Fruit fly (Drosophila melanogaster) whole organism, embryonic: ENCODE data around the gene CG42815.

ENCODE experiments used
- Awh ChIP-seq: fragments of 200-800 bp; sonication (Bioruptor generic); IDR thresholded peaks from 2 replicates; pipeline ENCODE4, ENCODE4 v1.3.6; 2022; ENCODE audit warnings: missing biosample characterization, missing genetic modification characterization
- B-H1 ChIP-seq: fragments of 200-800 bp; sonication (Bioruptor generic); IDR thresholded peaks from 3 replicates; pipeline ENCODE4 v1.3.6; 2022; ENCODE audit warnings: missing biosample characterization, missing genetic modification characterization
- Blimp-1 ChIP-seq: fragments of 200-800 bp; sonication (Bioruptor generic); optimal IDR thresholded peaks from 3 replicates; lab custom pipeline; 2018; ENCODE audit warnings: missing biosample characterization, missing genetic modification characterization, mild to moderate bottlenecking, moderate library complexity, missing genetic modification reagents
- BtbVII ChIP-seq: fragments of 200-800 bp; sonication (Bioruptor generic); optimal IDR thresholded peaks from 3 replicates; lab custom pipeline; 2017; ENCODE audit warnings: missing biosample characterization, mild to moderate bottlenecking, missing genetic modification characterization
- CG10274 ChIP-seq: fragments of 200-800 bp; sonication (Bioruptor generic); optimal IDR thresholded peaks from 3 replicates; lab custom pipeline; 2017; ENCODE audit warnings: missing biosample characterization, mild to moderate bottlenecking, missing genetic modification characterization
- CG11560 ChIP-seq: fragments of 200-800 bp; sonication (Bioruptor generic); IDR thresholded peaks from 3 replicates; pipeline ENCODE4 v1.3.6; 2022; ENCODE audit warnings: missing biosample characterization, missing genetic modification characterization
- CG11695 ChIP-seq: fragments of 200-800 bp; sonication (Bioruptor generic); IDR thresholded peaks from 3 replicates; pipeline ENCODE4 v1.3.6; 2022; ENCODE audit warnings: missing biosample characterization, missing genetic modification characterization
- CG12769 ChIP-seq: fragments of 200-800 bp; sonication (Bioruptor generic); optimal IDR thresholded peaks from 2 replicates; lab custom pipeline; 2019; ENCODE audit warnings: missing biosample characterization, mild to moderate bottlenecking, missing genetic modification characterization, moderate library complexity
- CG14014 ChIP-seq: fragments of 200-800 bp; sonication (Bioruptor generic); IDR thresholded peaks from 2 replicates; pipeline ENCODE4 v1.3.6; 2022; ENCODE audit warnings: missing biosample characterization, missing genetic modification characterization
- CG14965 ChIP-seq: fragments of 200-800 bp; sonication (Bioruptor generic); optimal IDR thresholded peaks from 2 replicates; lab custom pipeline; 2016; ENCODE audit warnings: missing biosample characterization, missing genetic modification characterization, borderline replicate concordance
- CG1529 ChIP-seq: fragments of 200-800 bp; sonication (Bioruptor generic); optimal IDR thresholded peaks from 3 replicates; lab custom pipeline; 2018; ENCODE audit warnings: missing biosample characterization, missing genetic modification characterization
- CG15514 ChIP-seq: fragments of 200-800 bp; sonication (Bioruptor generic); optimal IDR thresholded peaks from 3 replicates; lab custom pipeline; 2017; ENCODE audit warnings: missing biosample characterization, missing genetic modification characterization, mild to moderate bottlenecking, moderate library complexity, missing genetic modification reagents
- CG1603 ChIP-seq: fragments of 200-800 bp; sonication (Bioruptor generic); optimal IDR thresholded peaks from 2 replicates; lab custom pipeline; 2019; ENCODE audit warnings: missing biosample characterization, mild to moderate bottlenecking, missing genetic modification characterization, moderate library complexity
- CG18262 ChIP-seq: fragments of 200-800 bp; optimal IDR thresholded peaks from 3 replicates; lab custom pipeline; 2019; ENCODE audit warnings: missing biosample characterization, mild to moderate bottlenecking, missing genetic modification characterization, moderate library complexity
- CG3163 ChIP-seq: fragments of 200-800 bp; sonication (Bioruptor generic); optimal IDR thresholded peaks from 3 replicates; lab custom pipeline; 2016; ENCODE audit warnings: missing biosample characterization, missing genetic modification characterization
- CG32767 ChIP-seq: fragments of 200-800 bp; sonication (Bioruptor generic); IDR thresholded peaks from 2 replicates; pipeline ENCODE4 v1.3.6; 2022; ENCODE audit warnings: missing biosample characterization, missing genetic modification characterization
- CG8478 ChIP-seq: fragments of >200 bp; optimal IDR thresholded peaks from 2 replicates; lab custom pipeline; 2018
- Camta ChIP-seq: fragments of 200-800 bp; sonication (Bioruptor generic); optimal IDR thresholded peaks from 2 replicates; lab custom pipeline; 2016; ENCODE audit warnings: missing biosample characterization, missing genetic modification characterization
- Chrac-16 ChIP-seq: fragments of 200-800 bp; sonication (Bioruptor generic); optimal IDR thresholded peaks from 3 replicates; lab custom pipeline; 2016; ENCODE audit warnings: missing biosample characterization, missing genetic modification characterization
- Dp ChIP-seq: fragments of 200-800 bp; sonication (Bioruptor generic); optimal IDR thresholded peaks from 2 replicates; lab custom pipeline; 2018; ENCODE audit warnings: missing biosample characterization, mild to moderate bottlenecking, missing genetic modification characterization, moderate library complexity
- Fer2 ChIP-seq: fragments of 200-800 bp; sonication (Bioruptor generic); optimal IDR thresholded peaks from 2 replicates; lab custom pipeline; 2018; ENCODE audit warnings: missing biosample characterization, mild to moderate bottlenecking, missing genetic modification characterization, moderate library complexity
- Gug ChIP-seq: fragments of 200-800 bp; sonication (Bioruptor generic); IDR thresholded peaks from 4 replicates; pipeline ENCODE4 v1.3.6; 2022; ENCODE audit warnings: missing biosample characterization, missing genetic modification characterization
- Hsf ChIP-seq: fragments of 200-800 bp; sonication (Bioruptor generic); optimal IDR thresholded peaks from 3 replicates; lab custom pipeline; 2016; ENCODE audit warnings: missing biosample characterization, missing genetic modification characterization
- Mes4 ChIP-seq: fragments of 200-800 bp; sonication (Bioruptor generic); optimal IDR thresholded peaks from 2 replicates; lab custom pipeline; 2016; ENCODE audit warnings: missing biosample characterization, missing genetic modification characterization
- PHDP ChIP-seq: fragments of 200-800 bp; sonication (Bioruptor generic); optimal IDR thresholded peaks from 3 replicates; lab custom pipeline; 2018; ENCODE audit warnings: missing biosample characterization, mild to moderate bottlenecking, missing genetic modification characterization, moderate library complexity
- Poxn ChIP-seq: fragments of 200-800 bp; sonication (Bioruptor generic); IDR thresholded peaks from 2 replicates; pipeline ENCODE4 v1.3.6; 2022; ENCODE audit warnings: missing biosample characterization, missing genetic modification characterization
- Ptx1 ChIP-seq: fragments of 200-800 bp; sonication (Bioruptor generic); IDR thresholded peaks from 2 replicates; pipeline ENCODE4 v1.3.6; 2022; ENCODE audit warnings: missing biosample characterization, missing genetic modification characterization
- Ravus ChIP-seq: fragments of 200-800 bp; sonication (Bioruptor generic); IDR thresholded peaks from 2 replicates; pipeline ENCODE4 v1.3.6; 2022; ENCODE audit warnings: missing biosample characterization, missing genetic modification characterization
- Sox102F ChIP-seq: fragments of 200-800 bp; sonication (Bioruptor generic); optimal IDR thresholded peaks from 2 replicates; lab custom pipeline; 2018; ENCODE audit warnings: missing biosample characterization, mild to moderate bottlenecking, missing genetic modification characterization, moderate library complexity
- Tbp ChIP-seq: fragments of >200 bp; optimal IDR thresholded peaks from 2 replicates; lab custom pipeline; 2018; ENCODE audit warnings: missing biosample characterization, missing genetic modification characterization
- YL-1 ChIP-seq: fragments of 200-800 bp; sonication (Bioruptor generic); optimal IDR thresholded peaks from 3 replicates; lab custom pipeline; 2017; ENCODE audit warnings: missing biosample characterization, mild to moderate bottlenecking, missing genetic modification characterization
- ab ChIP-seq: fragments of 200-800 bp; sonication (Bioruptor generic); optimal IDR thresholded peaks from 2 replicates; lab custom pipeline; 2016; ENCODE audit warnings: missing biosample characterization, missing genetic modification characterization
- ac ChIP-seq: fragments of 200-800 bp; sonication (Bioruptor generic); optimal IDR thresholded peaks from 3 replicates; lab custom pipeline; 2017; ENCODE audit warnings: missing biosample characterization, mild to moderate bottlenecking, missing genetic modification characterization
- ara ChIP-seq: fragments of 200-800 bp; sonication (Bioruptor generic); IDR thresholded peaks from 2 replicates; pipeline ENCODE4 v1.3.6; 2022; ENCODE audit warnings: missing biosample characterization, missing genetic modification characterization
- bowl ChIP-seq: fragments of 200-800 bp; sonication (Bioruptor generic); IDR thresholded peaks from 2 replicates; pipeline ENCODE4 v1.3.6; 2022; ENCODE audit warnings: missing biosample characterization, missing genetic modification characterization
- da ChIP-seq: fragments of 200-800 bp; sonication (Bioruptor generic); optimal IDR thresholded peaks from 2 replicates; lab custom pipeline; 2016; ENCODE audit warnings: missing biosample characterization, missing genetic modification characterization
- dm ChIP-seq: fragments of 200-800 bp; sonication (Bioruptor generic); optimal IDR thresholded peaks from 3 replicates; lab custom pipeline; 2016; ENCODE audit warnings: missing biosample characterization, missing genetic modification characterization
- eyg ChIP-seq: fragments of 200-800 bp; sonication (Bioruptor generic); optimal IDR thresholded peaks from 3 replicates; lab custom pipeline; 2016; ENCODE audit warnings: missing biosample characterization, missing genetic modification characterization
- h ChIP-seq: fragments of >200 bp; optimal IDR thresholded peaks from 2 replicates; lab custom pipeline; 2017
- inv ChIP-seq: fragments of 200-800 bp; sonication (Bioruptor generic); IDR thresholded peaks from 2 replicates; pipeline ENCODE4 v1.3.6; 2022; ENCODE audit warnings: missing biosample characterization, missing genetic modification characterization; ENCODE audit not compliant: partially characterized antibody
- ken ChIP-seq: fragments of 200-800 bp; sonication (Bioruptor generic); IDR thresholded peaks from 3 replicates; pipeline ENCODE4 v1.3.6; 2022; ENCODE audit warnings: missing biosample characterization, missing genetic modification characterization
- kni ChIP-seq: fragments of 200-800 bp; sonication (Bioruptor generic); optimal IDR thresholded peaks from 3 replicates; lab custom pipeline; 2017; ENCODE audit warnings: mild to moderate bottlenecking, missing biosample characterization, missing genetic modification reagents, missing genetic modification characterization
- lilli ChIP-seq: fragments of 200-800 bp; sonication (Bioruptor generic); optimal IDR thresholded peaks from 3 replicates; lab custom pipeline; 2016; ENCODE audit warnings: missing biosample characterization, missing genetic modification characterization
- nau ChIP-seq: fragments of 200-800 bp; sonication (Bioruptor generic); optimal IDR thresholded peaks from 3 replicates; lab custom pipeline; 2017; ENCODE audit warnings: missing biosample characterization, mild to moderate bottlenecking, missing genetic modification characterization, missing genetic modification reagents
- pb ChIP-seq: fragments of 200-800 bp; sonication (Bioruptor generic); optimal IDR thresholded peaks from 3 replicates; lab custom pipeline; 2016; ENCODE audit warnings: missing biosample characterization, missing genetic modification characterization
- pho ChIP-seq: fragments of 200-800 bp; sonication (Bioruptor generic); optimal IDR thresholded peaks from 2 replicates; lab custom pipeline; 2016; ENCODE audit warnings: missing biosample characterization, missing genetic modification characterization
- sens-2 ChIP-seq: fragments of 200-800 bp; sonication (Bioruptor generic); IDR thresholded peaks from 2 replicates; pipeline ENCODE4 v1.3.6; 2022; ENCODE audit warnings: missing biosample characterization, missing genetic modification characterization
- sob ChIP-seq: fragments of 200-800 bp; sonication (Bioruptor generic); IDR thresholded peaks from 2 replicates; pipeline ENCODE4 v1.3.6; 2022; ENCODE audit warnings: missing biosample characterization, missing genetic modification characterization
- unc-4 ChIP-seq: fragments of 200-800 bp; sonication (Bioruptor generic); IDR thresholded peaks from 2 replicates; pipeline ENCODE4 v1.3.6; 2022; ENCODE audit warnings: missing biosample characterization, missing genetic modification characterization; ENCODE audit not compliant: partially characterized antibody
- wek ChIP-seq: fragments of 200-800 bp; sonication (Bioruptor generic); optimal IDR thresholded peaks from 3 replicates; lab custom pipeline; 2018; ENCODE audit warnings: missing biosample characterization, mild to moderate bottlenecking, missing genetic modification characterization, moderate library complexity

CG42815 gene

DNA sequence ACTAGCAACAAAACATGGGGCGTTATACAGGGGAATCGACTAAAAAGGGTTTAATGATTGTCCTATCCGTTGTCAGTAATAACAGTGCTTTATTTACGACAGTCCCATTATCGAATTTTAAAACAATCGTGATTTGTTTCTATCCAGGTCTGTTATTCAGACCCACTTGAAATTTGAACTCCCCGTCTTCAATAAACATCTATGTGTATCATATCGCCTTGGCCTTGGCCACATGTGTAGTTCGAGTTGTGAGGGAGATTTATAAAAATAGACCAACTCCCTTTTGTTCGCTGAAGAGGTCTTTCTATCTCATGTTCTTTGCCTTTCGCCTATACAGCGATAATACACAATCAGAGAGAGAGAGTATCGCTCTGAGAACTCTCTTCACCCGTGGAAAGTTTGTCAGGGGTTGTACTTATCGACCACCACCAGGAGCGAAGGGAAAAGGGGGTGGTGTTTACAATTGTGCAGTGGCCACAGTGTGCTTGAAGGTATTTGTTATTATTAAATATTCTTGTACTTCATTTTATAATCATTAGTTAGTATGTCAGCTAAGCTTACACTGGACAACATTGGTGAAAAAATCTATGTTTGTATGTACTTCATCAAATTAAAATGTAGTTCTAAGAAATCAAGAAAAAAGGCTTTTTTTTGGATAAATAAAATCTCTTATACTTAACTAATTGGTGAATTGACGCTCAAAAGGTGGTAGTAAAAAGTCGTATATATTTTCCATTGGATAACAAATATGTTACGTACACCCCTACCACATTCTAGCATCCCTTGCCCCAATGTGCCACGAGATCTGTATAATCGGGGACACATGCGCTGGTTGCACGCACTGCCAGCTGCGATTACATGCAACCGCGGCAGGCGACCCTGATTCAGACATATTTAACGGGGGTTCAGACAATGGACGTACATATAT, 33.9 kb downstream of the CG42815 start (continued):
- TF ChIP-seq Ptx1 (peak; percentile 63), BtbVII (GFP tag; lab: Kevin White, UChicago) (peak; percentile 67), CG15514 (GFP tag; lab: Kevin White, UChicago) (peak; percentile 7), CG1603 (tag; lab: Kevin White, UChicago) (peak; percentile 46), unc-4 (GFP tag; lab: Robert Waterston, UW) (no peak), ken (GFP tag; lab: Robert Waterston, UW) (peak; percentile 20; the same call in 1 of the 3 replicates), CG14014 (GFP tag; lab: Robert Waterston, UW) (no peak), YL-1 (GFP tag; lab: Kevin White, UChicago) (peak; percentile 46), bowl (GFP tag; lab: Robert Waterston, UW) (no peak), sens-2 (GFP tag; lab: Robert Waterston, UW) (peak; percentile 55; the same call in 1 of the 2 replicates), Fer2 (no peak), sob (no peak), Awh (GFP tag; lab: Robert Waterston, UW) (peak; percentile 65), PHDP (tag; lab: Kevin White, UChicago) (peak; percentile 61), Dp (GFP tag; lab: Kevin White, UChicago) (no peak), eyg (GFP tag; lab: Kevin White, UChicago) (no peak), pb (GFP tag; lab: Kevin White, UChicago) (peak; percentile 6), Hsf (GFP tag; lab: Kevin White, UChicago) (peak; percentile 73), Poxn (GFP tag; lab: Robert Waterston, UW) (no peak), CG14965 (GFP tag; lab: Kevin White, UChicago) (no peak), da (GFP tag; lab: Kevin White, UChicago) (peak; percentile 56), CG11560 (tag; lab: Robert Waterston, UW) (no peak), CG32767 (GFP tag; lab: Robert Waterston, UW) (peak; percentile 58; the same call in 1 of the 2 replicates), nau (peak; percentile 75), ac (GFP tag; lab: Kevin White, UChicago) (peak; percentile 66), Ravus (no peak), Chrac-16 (GFP tag; lab: Kevin White, UChicago) (peak; percentile 76), h (lab: Kevin White, UChicago) (no peak), Mes4 (peak; percentile 59), CG11695 (GFP tag; lab: Robert Waterston, UW) (peak; percentile 59; the same call in 2 of the 3 replicates), B-H1 (GFP tag; lab: Robert Waterston, UW) (peak; percentile 54; the same call in 2 of the 3 replicates), ara (GFP tag; lab: Robert Waterston, UW) (peak; percentile 70), kni (peak; percentile 67), CG18262 (tag; lab: Kevin White, UChicago) (peak; percentile 97), ab (GFP tag; lab: Kevin White, UChicago) (no peak), CG3163 (no peak), CG8478 (lab: Kevin White, UChicago) (no peak), inv (GFP tag; lab: Robert Waterston, UW) (no peak), wek (GFP tag; lab: Kevin White, UChicago) (no peak), pho (no peak), Blimp-1 (GFP tag; lab: Kevin White, UChicago) (peak; percentile 87), Gug (GFP tag; lab: Robert Waterston, UW) (peak; percentile 67; the same call in 3 of the 4 replicates), lilli (GFP tag; lab: Kevin White, UChicago) (peak; percentile 45), CG1529 (GFP tag; lab: Kevin White, UChicago) (peak; percentile 88), Camta (peak; percentile 70), Tbp (no peak), Sox102F (GFP tag; lab: Kevin White, UChicago) (peak; percentile 77), CG10274 (GFP tag; lab: Kevin White, UChicago) (peak; percentile 25), dm (GFP tag; lab: Kevin White, UChicago) (peak; percentile 60), CG12769 (tag; lab: Kevin White, UChicago) (no peak)
